Worm (Caenorhabditis elegans) whole organism, L1 larva: ENCODE results near the gene Y65A5A.1.

Experiments used
- ama-1 ChIP-seq: fragments of 150-350 bp; optimal IDR thresholded peaks from 2 replicates; lab custom pipeline; 2014
- ceh-88 ChIP-seq: fragments of 200-800 bp; sonication (Bioruptor generic); IDR thresholded peaks from 2 replicates; pipeline ENCODE4 v1.3.6; 2022; ENCODE audit warnings: missing genetic modification characterization, missing compliant biosample characterization
- hlh-17 ChIP-seq: fragments of 200-800 bp; sonication (Bioruptor generic); optimal IDR thresholded peaks from 2 replicates; lab custom pipeline; 2018; ENCODE audit warnings: missing genetic modification characterization, mild to moderate bottlenecking, missing compliant biosample characterization, moderate library complexity, borderline replicate concordance
- lin-35 ChIP-seq, 2 experiments: fragments of 150-350 bp; optimal IDR thresholded peaks; 2 replicates each; lab custom pipeline; 2014; ENCODE audit warnings: missing biosample characterization in 2 of 2, missing genetic modification characterization in 2 of 2, missing genetic modification reagents in 2 of 2
- mdl-1 ChIP-seq, 2 experiments: fragments of 150-350 bp; optimal IDR thresholded peaks; 2 replicates each; lab custom pipeline; 2014 to 2017; ENCODE audit warnings: missing biosample characterization in 2 of 2, missing genetic modification characterization in 2 of 2, inconsistent platforms in 1 of 2
- mep-1 ChIP-seq: fragments of 150-350 bp; optimal IDR thresholded peaks from 2 replicates; lab custom pipeline; 2014; ENCODE audit warnings: missing biosample characterization, missing genetic modification characterization
- nhr-11 ChIP-seq: fragments of 150-350 bp; optimal IDR thresholded peaks from 2 replicates; lab custom pipeline; 2014; ENCODE audit warnings: missing biosample characterization, missing genetic modification characterization
- skn-1 ChIP-seq: fragments of 150-350 bp; optimal IDR thresholded peaks from 2 replicates; lab custom pipeline; 2014; ENCODE audit warnings: missing biosample characterization, missing genetic modification characterization
- unc-62 ChIP-seq: fragments of 150-350 bp; optimal IDR thresholded peaks from 2 replicates; lab custom pipeline; 2014; ENCODE audit warnings: missing biosample characterization, missing genetic modification reagents, missing genetic modification characterization

- TF ChIP-seq unc-62 (no peak), ceh-88 (no peak), mep-1 (tag; lab: Kevin White, UChicago) (no peak), hlh-17 (no peak), nhr-11 (no peak), lin-35 (GFP tag; optimal IDR thresholded peaks at IDR 0.05; lab: Kevin White, UChicago) (no peak), ama-1 (lab: Kevin White, UChicago) (no peak), skn-1 (tag; lab: Kevin White, UChicago) (no peak), mdl-1 (tag; optimal IDR thresholded peaks at IDR 0.05; lab: Kevin White, UChicago) (no peak)
These were observed 18.7 kb downstream of the Y65A5A.1 start for ce11 chrIV:16380937-16381336.
